Fruit fly (Drosophila melanogaster) whole organism, embryonic: Measurements from ENCODE around the gene simj.

Experiments used
- Aef1 ChIP-seq: fragments of 200-800 bp; sonication (Bioruptor generic); IDR thresholded peaks from 3 replicates; pipeline ENCODE4 v1.3.6; 2022; ENCODE audit warnings: missing biosample characterization, missing genetic modification characterization
- Atf3 ChIP-seq: fragments of 200-800 bp; sonication (Bioruptor generic); optimal IDR thresholded peaks from 3 replicates; lab custom pipeline; 2016; ENCODE audit warnings: missing biosample characterization, missing genetic modification characterization
- CG1024 ChIP-seq: fragments of 200-800 bp; sonication (Bioruptor generic); IDR thresholded peaks from 2 replicates; pipeline ENCODE4 v1.3.6; 2022; ENCODE audit warnings: missing biosample characterization, missing genetic modification characterization
- CG10267 ChIP-seq: fragments of 200-800 bp; sonication (Bioruptor generic); optimal IDR thresholded peaks from 2 replicates; lab custom pipeline; 2018; ENCODE audit warnings: missing biosample characterization, mild to moderate bottlenecking, missing genetic modification characterization, moderate library complexity
- CG11085 ChIP-seq: fragments of 200-800 bp; sonication (Bioruptor generic); IDR thresholded peaks from 2 replicates; pipeline ENCODE4 v1.3.6; 2022; ENCODE audit warnings: missing biosample characterization, missing genetic modification characterization
- CG13296 ChIP-seq: fragments of 200-800 bp; sonication (Bioruptor generic); optimal IDR thresholded peaks from 3 replicates; lab custom pipeline; 2018; ENCODE audit warnings: missing biosample characterization, mild to moderate bottlenecking, missing genetic modification characterization
- CG13424 ChIP-seq: fragments of 200-800 bp; sonication (Bioruptor generic); optimal IDR thresholded peaks from 2 replicates; lab custom pipeline; 2019; ENCODE audit warnings: missing biosample characterization, mild to moderate bottlenecking, missing genetic modification characterization, moderate library complexity
- CG14441 ChIP-seq: fragments of 200-800 bp; sonication (Bioruptor generic); IDR thresholded peaks from 2 replicates; pipeline ENCODE4 v1.3.6; 2022; ENCODE audit warnings: missing biosample characterization, missing genetic modification characterization
- CG14965 ChIP-seq: fragments of 200-800 bp; sonication (Bioruptor generic); optimal IDR thresholded peaks from 2 replicates; lab custom pipeline; 2016; ENCODE audit warnings: missing biosample characterization, missing genetic modification characterization, borderline replicate concordance
- CG1602 ChIP-seq: fragments of 200-800 bp; sonication (Bioruptor generic); optimal IDR thresholded peaks from 3 replicates; lab custom pipeline; 2016; ENCODE audit warnings: missing biosample characterization, missing genetic modification characterization
- CG1603 ChIP-seq: fragments of 200-800 bp; sonication (Bioruptor generic); optimal IDR thresholded peaks from 2 replicates; lab custom pipeline; 2019; ENCODE audit warnings: missing biosample characterization, mild to moderate bottlenecking, missing genetic modification characterization, moderate library complexity
- CG17612 ChIP-seq: fragments of 200-800 bp; sonication (Bioruptor generic); IDR thresholded peaks from 2 replicates; pipeline ENCODE4 v1.3.6; 2022; ENCODE audit warnings: missing biosample characterization, missing genetic modification characterization
- CG17802 ChIP-seq: fragments of 200-800 bp; sonication (Bioruptor generic); optimal IDR thresholded peaks from 2 replicates; lab custom pipeline; 2018; ENCODE audit warnings: missing biosample characterization, mild to moderate bottlenecking, missing genetic modification characterization, moderate library complexity
- CG2120 ChIP-seq: fragments of 200-800 bp; sonication (Bioruptor generic); optimal IDR thresholded peaks from 3 replicates; lab custom pipeline; 2016; ENCODE audit warnings: missing biosample characterization, missing genetic modification characterization
- CG2889 ChIP-seq: fragments of 200-800 bp; sonication (Bioruptor generic); IDR thresholded peaks from 3 replicates; pipeline ENCODE4 v1.3.6; 2022; ENCODE audit warnings: missing biosample characterization, missing genetic modification characterization
- CG30431 ChIP-seq: fragments of 200-800 bp; sonication (Bioruptor generic); optimal IDR thresholded peaks from 2 replicates; lab custom pipeline; 2017; ENCODE audit warnings: missing biosample characterization, missing genetic modification characterization
- CG3065 ChIP-seq: fragments of 200-800 bp; sonication (Bioruptor generic); optimal IDR thresholded peaks from 2 replicates; lab custom pipeline; 2016; ENCODE audit warnings: missing biosample characterization, missing genetic modification characterization
- CG7357 ChIP-seq: fragments of 200-800 bp; sonication (Bioruptor generic); IDR thresholded peaks from 3 replicates; pipeline ENCODE4 v1.3.6; 2022; ENCODE audit warnings: missing biosample characterization, missing genetic modification characterization
- Camta ChIP-seq: fragments of 200-800 bp; sonication (Bioruptor generic); optimal IDR thresholded peaks from 2 replicates; lab custom pipeline; 2016; ENCODE audit warnings: missing biosample characterization, missing genetic modification characterization
- CkIIα-i1 ChIP-seq: fragments of 200-800 bp; sonication (Bioruptor generic); IDR thresholded peaks from 2 replicates; pipeline ENCODE4 v1.3.6; 2022; ENCODE audit warnings: missing biosample characterization, missing genetic modification characterization
- Dfd ChIP-seq, 2 experiments: fragments of >200 bp; optimal IDR thresholded peaks; 2 replicates each; lab custom pipeline; 2017; ENCODE audit warnings: missing biosample characterization in 2 of 2, missing genetic modification characterization in 2 of 2
- HLH3B ChIP-seq: fragments of 200-800 bp; sonication (Bioruptor generic); IDR thresholded peaks from 2 replicates; pipeline ENCODE4 v1.3.6; 2022; ENCODE audit warnings: missing biosample characterization, missing genetic modification characterization
- HLH54F ChIP-seq: fragments of 200-800 bp; sonication (Bioruptor generic); optimal IDR thresholded peaks from 3 replicates; lab custom pipeline; 2016; ENCODE audit warnings: missing biosample characterization, missing genetic modification characterization
- Hey ChIP-seq: fragments of 200-800 bp; sonication (Bioruptor generic); optimal IDR thresholded peaks from 3 replicates; lab custom pipeline; 2018; ENCODE audit warnings: missing biosample characterization, mild to moderate bottlenecking, missing genetic modification characterization
- Hr51 ChIP-seq, 2 experiments: fragments of 200-800 bp; sonication (Bioruptor generic); optimal IDR thresholded peaks; 2 replicates in 1 of 2; 3 replicates in 1 of 2; lab custom pipeline; 2016 to 2018; ENCODE audit warnings: missing biosample characterization in 2 of 2, missing genetic modification characterization in 2 of 2, mild to moderate bottlenecking in 1 of 2, moderate library complexity in 1 of 2
- Kr ChIP-seq: fragments of 200-800 bp; sonication (Bioruptor generic); optimal IDR thresholded peaks from 2 replicates; lab custom pipeline; 2017; ENCODE audit warnings: missing biosample characterization, mild to moderate bottlenecking, missing genetic modification characterization
- NfI ChIP-seq: fragments of 200-800 bp; sonication (Bioruptor generic); optimal IDR thresholded peaks from 3 replicates; lab custom pipeline; 2018; ENCODE audit warnings: missing biosample characterization, mild to moderate bottlenecking, missing genetic modification characterization, moderate library complexity
- Ptx1 ChIP-seq: fragments of 200-800 bp; sonication (Bioruptor generic); IDR thresholded peaks from 2 replicates; pipeline ENCODE4 v1.3.6; 2022; ENCODE audit warnings: missing biosample characterization, missing genetic modification characterization
- Taf1 ChIP-seq: fragments of 200-800 bp; sonication (Bioruptor generic); IDR thresholded peaks from 2 replicates; pipeline ENCODE4 v1.3.6; 2022; ENCODE audit warnings: missing biosample characterization, missing genetic modification characterization
- YL-1 ChIP-seq: fragments of 200-800 bp; sonication (Bioruptor generic); optimal IDR thresholded peaks from 3 replicates; lab custom pipeline; 2017; ENCODE audit warnings: missing biosample characterization, mild to moderate bottlenecking, missing genetic modification characterization
- bbx ChIP-seq: fragments of 200-800 bp; sonication (Bioruptor generic); IDR thresholded peaks from 2 replicates; pipeline ENCODE4 v1.3.6; 2022; ENCODE audit warnings: missing biosample characterization, missing genetic modification characterization; ENCODE audit not compliant: partially characterized antibody
- btn ChIP-seq: fragments of 200-800 bp; sonication (Bioruptor generic); optimal IDR thresholded peaks from 2 replicates; lab custom pipeline; 2016; ENCODE audit warnings: missing biosample characterization, missing genetic modification characterization
- cad ChIP-seq: fragments of >200 bp; optimal IDR thresholded peaks from 2 replicates; lab custom pipeline; 2017; ENCODE audit warnings: missing biosample characterization, missing genetic modification characterization
- crp ChIP-seq, 2 experiments: fragments of 200-800 bp; sonication (Bioruptor generic); optimal IDR thresholded peaks; 2 replicates in 1 of 2; 3 replicates in 1 of 2; lab custom pipeline; 2017; ENCODE audit warnings: missing biosample characterization in 2 of 2, missing genetic modification characterization in 2 of 2, mild to moderate bottlenecking in 1 of 2, moderate library complexity in 1 of 2
- dmrt99B ChIP-seq: fragments of 200-800 bp; sonication (Bioruptor generic); optimal IDR thresholded peaks from 2 replicates; lab custom pipeline; 2018; ENCODE audit warnings: missing biosample characterization, mild to moderate bottlenecking, missing genetic modification characterization, moderate library complexity
- fd96Cb ChIP-seq: fragments of 200-800 bp; sonication (Bioruptor generic); optimal IDR thresholded peaks from 2 replicates; lab custom pipeline; 2018; ENCODE audit warnings: missing biosample characterization, mild to moderate bottlenecking, missing genetic modification characterization, moderate library complexity
- ftz-f1 ChIP-seq: fragments of 200-800 bp; sonication (Bioruptor generic); optimal IDR thresholded peaks from 2 replicates; lab custom pipeline; 2016; ENCODE audit warnings: missing biosample characterization, missing genetic modification characterization
- jigr1 ChIP-seq: fragments of 200-800 bp; sonication (Bioruptor generic); IDR thresholded peaks from 3 replicates; pipeline ENCODE4 v1.3.6; 2022; ENCODE audit warnings: missing biosample characterization, missing genetic modification characterization
- jing ChIP-seq: fragments of 200-800 bp; sonication (Bioruptor generic); optimal IDR thresholded peaks from 2 replicates; lab custom pipeline; 2018; ENCODE audit warnings: missing biosample characterization, mild to moderate bottlenecking, missing genetic modification characterization
- kah ChIP-seq: fragments of 200-800 bp; sonication (Bioruptor generic); optimal IDR thresholded peaks from 2 replicates; lab custom pipeline; 2018; ENCODE audit warnings: missing biosample characterization, mild to moderate bottlenecking, missing genetic modification characterization
- kay ChIP-seq: fragments of 200-800 bp; sonication (Bioruptor generic); optimal IDR thresholded peaks from 2 replicates; lab custom pipeline; 2016; ENCODE audit warnings: missing biosample characterization, missing genetic modification characterization
- ken ChIP-seq: fragments of 200-800 bp; sonication (Bioruptor generic); IDR thresholded peaks from 3 replicates; pipeline ENCODE4 v1.3.6; 2022; ENCODE audit warnings: missing biosample characterization, missing genetic modification characterization
- klu ChIP-seq: fragments of 200-800 bp; sonication (Bioruptor generic); IDR thresholded peaks from 2 replicates; pipeline ENCODE4 v1.3.6; 2022; ENCODE audit warnings: missing biosample characterization, missing genetic modification characterization
- lilli ChIP-seq: fragments of 200-800 bp; sonication (Bioruptor generic); optimal IDR thresholded peaks from 3 replicates; lab custom pipeline; 2016; ENCODE audit warnings: missing biosample characterization, missing genetic modification characterization
- nerfin-2 ChIP-seq: fragments of 200-800 bp; sonication (Bioruptor generic); IDR thresholded peaks from 2 replicates; pipeline ENCODE4 v1.3.6; 2022; ENCODE audit warnings: missing biosample characterization, missing genetic modification characterization; ENCODE audit not compliant: partially characterized antibody
- so ChIP-seq: fragments of 200-800 bp; sonication (Bioruptor generic); IDR thresholded peaks from 3 replicates; pipeline ENCODE4 v1.3.6; 2022; ENCODE audit warnings: missing biosample characterization, missing genetic modification characterization
- sqz ChIP-seq: fragments of 200-800 bp; sonication (Bioruptor generic); optimal IDR thresholded peaks from 3 replicates; lab custom pipeline; 2018; ENCODE audit warnings: missing biosample characterization, mild to moderate bottlenecking, missing genetic modification characterization
- tio ChIP-seq: fragments of 200-800 bp; sonication (Bioruptor generic); optimal IDR thresholded peaks from 2 replicates; lab custom pipeline; 2017; ENCODE audit warnings: missing biosample characterization, missing genetic modification characterization, inconsistent platforms
- unpg ChIP-seq: fragments of 200-800 bp; sonication (Bioruptor generic); optimal IDR thresholded peaks from 3 replicates; lab custom pipeline; 2018; ENCODE audit warnings: missing biosample characterization, mild to moderate bottlenecking, missing genetic modification characterization, moderate library complexity
- wek ChIP-seq: fragments of 200-800 bp; sonication (Bioruptor generic); optimal IDR thresholded peaks from 3 replicates; lab custom pipeline; 2018; ENCODE audit warnings: missing biosample characterization, mild to moderate bottlenecking, missing genetic modification characterization, moderate library complexity
- z ChIP-seq: fragments of 200-800 bp; sonication (Bioruptor generic); IDR thresholded peaks from 3 replicates; pipeline ENCODE4 v1.3.6; 2022; ENCODE audit warnings: missing biosample characterization, missing genetic modification characterization
- zf30C ChIP-seq: fragments of 200-800 bp; sonication (Bioruptor generic); optimal IDR thresholded peaks from 3 replicates; lab custom pipeline; 2018; ENCODE audit warnings: missing biosample characterization, mild to moderate bottlenecking, missing genetic modification characterization

Gene simj

dm6 chr3L:10630885-10631359, 33.6 kb upstream of the simj start, which contains the start of the genes CG42535, CG34001 and hay (continued):
- TF ChIP-seq Camta (no peak), CG1024 (GFP tag; lab: Robert Waterston, UW) (no peak), NfI (GFP tag; lab: Kevin White, UChicago) (no peak), Hr51 (GFP tag; optimal IDR thresholded peaks at IDR 0.05; lab: Kevin White, UChicago) (no peak), Hey (tag; lab: Kevin White, UChicago) (no peak), btn (GFP tag; lab: Kevin White, UChicago) (no peak), CG1602 (no peak), so (GFP tag; lab: Robert Waterston, UW) (no peak), zf30C (GFP tag; lab: Kevin White, UChicago) (no peak), klu (GFP tag; lab: Robert Waterston, UW) (no peak), CG10267 (tag; lab: Kevin White, UChicago) (peak; percentile 95), crp (GFP tag; optimal IDR thresholded peaks at IDR 0.05; lab: Kevin White, UChicago) (peak; percentile 29 to 94), unpg (GFP tag; lab: Kevin White, UChicago) (no peak), CG11085 (GFP tag; lab: Robert Waterston, UW) (no peak), CG30431 (GFP tag; lab: Kevin White, UChicago) (no peak), wek (GFP tag; lab: Kevin White, UChicago) (no peak), HLH3B (no peak), CkIIα-i1 (no peak), Dfd (GFP tag; optimal IDR thresholded peaks at IDR 0.05; lab: Kevin White, UChicago) (no peak), sqz (GFP tag; lab: Kevin White, UChicago) (no peak), ken (no peak), ftz-f1 (GFP tag; lab: Kevin White, UChicago) (no peak), CG1603 (tag; lab: Kevin White, UChicago) (no peak), Taf1 (GFP tag; lab: Robert Waterston, UW) (no peak), CG17802 (tag; lab: Kevin White, UChicago) (no peak), fd96Cb (no peak), jigr1 (GFP tag; lab: Robert Waterston, UW) (no peak), CG14441 (no peak), CG3065 (GFP tag; lab: Kevin White, UChicago) (no peak), bbx (GFP tag; lab: Robert Waterston, UW) (no peak), kah (GFP tag; lab: Kevin White, UChicago) (no peak), CG7357 (GFP tag; lab: Robert Waterston, UW) (no peak), CG2120 (GFP tag; lab: Kevin White, UChicago) (peak; percentile 55), lilli (no peak), z (GFP tag; lab: Robert Waterston, UW) (no peak), CG13424 (tag; lab: Kevin White, UChicago) (no peak), CG14965 (GFP tag; lab: Kevin White, UChicago) (no peak), YL-1 (peak; percentile 69), Ptx1 (no peak), Kr (GFP tag; lab: Kevin White, UChicago) (no peak), tio (GFP tag; lab: Kevin White, UChicago) (no peak), CG2889 (GFP tag; lab: Robert Waterston, UW) (no peak), Atf3 (GFP tag; lab: Kevin White, UChicago) (no peak), cad (GFP tag; lab: Kevin White, UChicago) (no peak), CG17612 (no peak), nerfin-2 (GFP tag; lab: Robert Waterston, UW) (no peak), jing (no peak), HLH54F (GFP tag; lab: Kevin White, UChicago) (peak; percentile 35), dmrt99B (tag; lab: Kevin White, UChicago) (no peak), kay (GFP tag; lab: Kevin White, UChicago) (no peak), Aef1 (no peak), CG13296 (GFP tag; lab: Kevin White, UChicago) (no peak)
